Worm (Caenorhabditis elegans) whole organism, mixed stage, embryonic: ENCODE measurements around the gene T22G5.3.

ENCODE experiments used
- M03D4.4 ChIP-seq: sonication (generic microtip); optimal IDR thresholded peaks from 2 replicates; lab custom pipeline; 2017; ENCODE audit warnings: mild to moderate bottlenecking, missing genetic modification characterization, missing compliant biosample characterization
- bed-3 ChIP-seq: fragments of 200-800 bp; sonication (Bioruptor generic); optimal IDR thresholded peaks from 3 replicates; lab custom pipeline; 2018; ENCODE audit warnings: mild to moderate bottlenecking, missing genetic modification characterization, moderate library complexity, missing compliant biosample characterization
- blmp-1 ChIP-seq: fragments of 150-350 bp; optimal IDR thresholded peaks from 2 replicates; lab custom pipeline; 2014; ENCODE audit warnings: missing biosample characterization, missing genetic modification characterization
- ceh-43 ChIP-seq: fragments of 200-800 bp; sonication (Bioruptor generic); optimal IDR thresholded peaks from 2 replicates; lab custom pipeline; 2018; ENCODE audit warnings: mild to moderate bottlenecking, missing genetic modification characterization, moderate library complexity, missing compliant biosample characterization
- ceh-83 ChIP-seq: fragments of 200-800 bp; sonication (Bioruptor generic); optimal IDR thresholded peaks from 2 replicates; lab custom pipeline; 2018; ENCODE audit warnings: mild to moderate bottlenecking, missing genetic modification characterization, missing compliant biosample characterization
- ces-1 ChIP-seq: fragments of 150-350 bp; optimal IDR thresholded peaks from 2 replicates; lab custom pipeline; 2014; ENCODE audit warnings: missing biosample characterization, missing genetic modification reagents, missing genetic modification characterization
- cnd-1 ChIP-seq: fragments of 200-800 bp; sonication (Bioruptor generic); optimal IDR thresholded peaks from 2 replicates; lab custom pipeline; 2018; ENCODE audit warnings: mild to moderate bottlenecking, missing genetic modification characterization, missing compliant biosample characterization
- drap-1 ChIP-seq: fragments of 200-800 bp; sonication (Bioruptor generic); optimal IDR thresholded peaks from 3 replicates; lab custom pipeline; 2018; ENCODE audit warnings: mild to moderate bottlenecking, missing genetic modification characterization, missing compliant biosample characterization
- elt-1 ChIP-seq: sonication (generic microtip); optimal IDR thresholded peaks from 2 replicates; lab custom pipeline; 2017; ENCODE audit warnings: missing genetic modification characterization, mild to moderate bottlenecking, missing compliant biosample characterization, antibody characterized with exemption, moderate library complexity, borderline replicate concordance; ENCODE audit not compliant: insufficient read depth
- elt-3 ChIP-seq: fragments of 150-350 bp; optimal IDR thresholded peaks from 2 replicates; lab custom pipeline; 2014; ENCODE audit warnings: missing biosample characterization, missing genetic modification characterization
- flh-1 ChIP-seq: fragments of 200-800 bp; sonication (Bioruptor generic); optimal IDR thresholded peaks from 2 replicates; lab custom pipeline; 2018; ENCODE audit warnings: mild to moderate bottlenecking, missing genetic modification characterization, moderate library complexity, missing compliant biosample characterization
- hlh-1 ChIP-seq: fragments of 150-350 bp; optimal IDR thresholded peaks from 2 replicates; lab custom pipeline; 2014; ENCODE audit warnings: missing biosample characterization, missing genetic modification reagents, missing genetic modification characterization
- lin-13 ChIP-seq: fragments of 150-350 bp; optimal IDR thresholded peaks from 2 replicates; lab custom pipeline; 2014; ENCODE audit warnings: missing biosample characterization, missing genetic modification characterization
- lin-32 ChIP-seq: fragments of 200-800 bp; sonication (Bioruptor generic); optimal IDR thresholded peaks from 2 replicates; lab custom pipeline; 2018; ENCODE audit warnings: mild to moderate bottlenecking, missing genetic modification characterization, missing compliant biosample characterization
- lsy-2 ChIP-seq: fragments of 150-350 bp; optimal IDR thresholded peaks from 2 replicates; lab custom pipeline; 2014; ENCODE audit warnings: missing biosample characterization, missing genetic modification characterization
- mab-5 ChIP-seq: fragments of 150-350 bp; optimal IDR thresholded peaks from 2 replicates; lab custom pipeline; 2014; ENCODE audit warnings: missing biosample characterization, missing genetic modification characterization
- mep-1 ChIP-seq: fragments of 150-350 bp; optimal IDR thresholded peaks from 2 replicates; lab custom pipeline; 2017; ENCODE audit warnings: missing biosample characterization, missing genetic modification reagents, missing genetic modification characterization, inconsistent platforms
- mls-2 ChIP-seq: sonication (generic microtip); optimal IDR thresholded peaks from 2 replicates; lab custom pipeline; 2016; ENCODE audit warnings: mild to moderate bottlenecking, missing genetic modification characterization, moderate library complexity, missing compliant biosample characterization
- nhr-12 ChIP-seq: fragments of 150-350 bp; optimal IDR thresholded peaks from 2 replicates; lab custom pipeline; 2014; ENCODE audit warnings: missing biosample characterization, missing genetic modification characterization
- nhr-76 ChIP-seq: sonication (generic microtip); optimal IDR thresholded peaks from 2 replicates; lab custom pipeline; 2017; ENCODE audit warnings: missing biosample characterization, missing genetic modification characterization
- pha-4 ChIP-seq: fragments of 150-350 bp; optimal IDR thresholded peaks from 2 replicates; lab custom pipeline; 2018; ENCODE audit warnings: missing biosample characterization, missing genetic modification reagents, missing genetic modification characterization
- sem-2 ChIP-seq: fragments of 200-800 bp; sonication (Bioruptor generic); optimal IDR thresholded peaks from 2 replicates; lab custom pipeline; 2018; ENCODE audit warnings: mild to moderate bottlenecking, missing genetic modification characterization, missing compliant biosample characterization
- snpc-4 ChIP-seq: fragments of 150-350 bp; optimal IDR thresholded peaks from 2 replicates; lab custom pipeline; 2014; ENCODE audit warnings: missing biosample characterization, missing genetic modification characterization
- sptf-1 ChIP-seq: sonication (generic microtip); optimal IDR thresholded peaks from 2 replicates; lab custom pipeline; 2017; ENCODE audit warnings: mild to moderate bottlenecking, missing genetic modification characterization, moderate library complexity, missing compliant biosample characterization
- tbx-8 ChIP-seq: fragments of 200-800 bp; sonication (Bioruptor generic); optimal IDR thresholded peaks from 2 replicates; lab custom pipeline; 2018; ENCODE audit warnings: mild to moderate bottlenecking, missing genetic modification characterization, moderate library complexity, missing compliant biosample characterization
- unc-120 ChIP-seq: sonication (generic microtip); optimal IDR thresholded peaks from 2 replicates; lab custom pipeline; 2017; ENCODE audit warnings: missing genetic modification characterization, missing compliant biosample characterization; ENCODE audit not compliant: poor library complexity, severe bottlenecking
- unc-39 ChIP-seq: fragments of 150-350 bp; optimal IDR thresholded peaks from 2 replicates; lab custom pipeline; 2014; ENCODE audit warnings: missing biosample characterization, missing genetic modification characterization
- unc-62 ChIP-seq: fragments of 150-350 bp; optimal IDR thresholded peaks from 2 replicates; lab custom pipeline; 2014; ENCODE audit warnings: missing biosample characterization, missing genetic modification reagents, missing genetic modification characterization
- zip-8 ChIP-seq: fragments of 150-350 bp; optimal IDR thresholded peaks from 2 replicates; lab custom pipeline; 2014; ENCODE audit warnings: missing biosample characterization, missing genetic modification characterization
- ztf-11 ChIP-seq: fragments of 150-350 bp; optimal IDR thresholded peaks from 2 replicates; lab custom pipeline; 2014; ENCODE audit warnings: missing biosample characterization, missing genetic modification characterization

T22G5.3 gene

ce11 chrV:13916196-13916595 is 35.5 kb downstream of the T22G5.3 start, which contains the start of gene str-252:
TSS of gene str-252 (plus strand) at chrV:13916496.
- no peak for TF ChIP-seq elt-1 (tag; lab: Kevin White, UChicago)
- TF ChIP-seq unc-39 = no peak
- no peak for TF ChIP-seq snpc-4 (tag; lab: Kevin White, UChicago)
- no peak for TF ChIP-seq mab-5 (tag; lab: Kevin White, UChicago)
- TF ChIP-seq mls-2 (tag; lab: Kevin White, UChicago) = no peak
- no peak for TF ChIP-seq cnd-1 (tag; lab: Kevin White, UChicago)
- no peak for TF ChIP-seq elt-3
- no peak for TF ChIP-seq sptf-1
- TF ChIP-seq pha-4 (tag; lab: Kevin White, UChicago) = no peak
- TF ChIP-seq ces-1 (GFP tag; lab: Kevin White, UChicago) = no peak
- no peak for TF ChIP-seq blmp-1 (tag; lab: Kevin White, UChicago)
- no peak for TF ChIP-seq unc-62 (GFP tag; lab: Kevin White, UChicago)
- no peak for TF ChIP-seq zip-8
- TF ChIP-seq lsy-2 (tag; lab: Kevin White, UChicago) = no peak
- TF ChIP-seq unc-120 (tag; lab: Kevin White, UChicago) = no peak

- TF ChIP-seq bed-3 (GFP tag; lab: Kevin White, UChicago) = no peak
- no peak for TF ChIP-seq unc-120 (tag; lab: Kevin White, UChicago)
- no peak for TF ChIP-seq mls-2 (tag; lab: Kevin White, UChicago)
These were observed 37.6 kb downstream of the T22G5.3 start, which contains the start of gene str-250 for ce11 chrV:13918341-13918740. TSS of gene str-250 (plus strand) at chrV:13918641.

- TF ChIP-seq ceh-83 (GFP tag; lab: Kevin White, UChicago) (no peak), elt-3 (no peak), sptf-1 (no peak), snpc-4 (tag; lab: Kevin White, UChicago) (no peak), lin-32 (GFP tag; lab: Kevin White, UChicago) (no peak), pha-4 (tag; lab: Kevin White, UChicago) (no peak), tbx-8 (no peak), lin-13 (tag; lab: Kevin White, UChicago) (no peak), unc-62 (GFP tag; lab: Kevin White, UChicago) (no peak), nhr-76 (tag; lab: Kevin White, UChicago) (no peak), mls-2 (tag; lab: Kevin White, UChicago) (no peak), ztf-11 (no peak), M03D4.4 (tag; lab: Kevin White, UChicago) (no peak), mab-5 (tag; lab: Kevin White, UChicago) (no peak), sem-2 (GFP tag; lab: Kevin White, UChicago) (no peak), hlh-1 (tag; lab: Kevin White, UChicago) (no peak), ces-1 (GFP tag; lab: Kevin White, UChicago) (no peak)
These were observed 40.0 kb downstream of the T22G5.3 start, which contains the start of gene srx-42 for ce11 chrV:13920730-13921129. TSS of gene srx-42 (plus strand) at chrV:13921030.

- TF ChIP-seq drap-1 (no peak), lsy-2 (tag; lab: Kevin White, UChicago) (no peak), mep-1 (tag; lab: Kevin White, UChicago) (no peak), cnd-1 (tag; lab: Kevin White, UChicago) (no peak)
- TF ChIP-seq, all 35 proteins: peak for 0
These were observed 43.1 kb downstream of the T22G5.3 start, which contains the start of gene srxa-11 for ce11 chrV:13923851-13924250. TSS of gene srxa-11 (plus strand) at chrV:13924151.

- TF ChIP-seq lin-32 (GFP tag; lab: Kevin White, UChicago) (no peak), ceh-43 (no peak), mab-5 (tag; lab: Kevin White, UChicago) (no peak), snpc-4 (tag; lab: Kevin White, UChicago) (no peak), mep-1 (tag; lab: Kevin White, UChicago) (no peak), flh-1 (GFP tag; lab: Kevin White, UChicago) (no peak), ces-1 (GFP tag; lab: Kevin White, UChicago) (no peak), drap-1 (no peak), unc-62 (GFP tag; lab: Kevin White, UChicago) (no peak), cnd-1 (tag; lab: Kevin White, UChicago) (no peak), pha-4 (tag; lab: Kevin White, UChicago) (no peak), elt-3 (no peak), lin-13 (tag; lab: Kevin White, UChicago) (no peak), nhr-12 (tag; lab: Kevin White, UChicago) (no peak)
These were observed 45.7 kb downstream of the T22G5.3 start, which contains the start of gene srxa-12 for ce11 chrV:13926398-13926797. TSS of gene srxa-12 (plus strand) at chrV:13926698.
